Fruit fly (Drosophila melanogaster) whole organism, embryonic: Measurements from ENCODE around the gene CG18622.

Experiments used
- Atf6 ChIP-seq: fragments of 200-800 bp; sonication (Bioruptor generic); IDR thresholded peaks from 2 replicates; pipeline ENCODE4 v1.3.6; 2022; ENCODE audit warnings: missing biosample characterization, missing genetic modification characterization
- CG10366 ChIP-seq: fragments of 200-800 bp; sonication (Bioruptor generic); IDR thresholded peaks from 2 replicates; pipeline ENCODE4 v1.3.6; 2022; ENCODE audit warnings: missing biosample characterization, missing genetic modification characterization
- CG10959 ChIP-seq: fragments of 200-800 bp; sonication (Bioruptor generic); IDR thresholded peaks from 2 replicates; pipeline ENCODE4 v1.3.6; 2022; ENCODE audit warnings: missing biosample characterization, missing genetic modification characterization
- CG12104 ChIP-seq: fragments of 200-800 bp; sonication (Bioruptor generic); optimal IDR thresholded peaks from 3 replicates; lab custom pipeline; 2016; ENCODE audit warnings: missing biosample characterization, missing genetic modification characterization
- CG12659 ChIP-seq: fragments of 200-800 bp; sonication (Bioruptor generic); optimal IDR thresholded peaks from 3 replicates; lab custom pipeline; 2017; ENCODE audit warnings: mild to moderate bottlenecking, missing biosample characterization, missing genetic modification reagents, missing genetic modification characterization
- CG15601 ChIP-seq: fragments of 200-800 bp; sonication (Bioruptor generic); optimal IDR thresholded peaks from 3 replicates; lab custom pipeline; 2019; ENCODE audit warnings: missing biosample characterization, mild to moderate bottlenecking, missing genetic modification characterization, moderate library complexity
- CG1603 ChIP-seq: fragments of 200-800 bp; sonication (Bioruptor generic); optimal IDR thresholded peaks from 2 replicates; lab custom pipeline; 2019; ENCODE audit warnings: missing biosample characterization, mild to moderate bottlenecking, missing genetic modification characterization, moderate library complexity
- CG16779 ChIP-seq: fragments of 200-800 bp; sonication (Bioruptor generic); IDR thresholded peaks from 2 replicates; pipeline ENCODE4 v1.3.6; 2022; ENCODE audit warnings: missing biosample characterization, missing genetic modification characterization
- CG2199 ChIP-seq: fragments of 200-800 bp; sonication (Bioruptor generic); IDR thresholded peaks from 3 replicates; pipeline ENCODE4 v1.3.6; 2022; ENCODE audit warnings: missing biosample characterization, missing genetic modification characterization
- CG30431 ChIP-seq: fragments of 200-800 bp; sonication (Bioruptor generic); optimal IDR thresholded peaks from 2 replicates; lab custom pipeline; 2017; ENCODE audit warnings: missing biosample characterization, missing genetic modification characterization
- CG3163 ChIP-seq: fragments of 200-800 bp; sonication (Bioruptor generic); optimal IDR thresholded peaks from 3 replicates; lab custom pipeline; 2016; ENCODE audit warnings: missing biosample characterization, missing genetic modification characterization
- CG32532 ChIP-seq: fragments of 200-800 bp; sonication (Bioruptor generic); IDR thresholded peaks from 2 replicates; pipeline ENCODE4 v1.3.6; 2022; ENCODE audit warnings: missing biosample characterization, missing genetic modification characterization
- CG32767 ChIP-seq: fragments of 200-800 bp; sonication (Bioruptor generic); IDR thresholded peaks from 2 replicates; pipeline ENCODE4 v1.3.6; 2022; ENCODE audit warnings: missing biosample characterization, missing genetic modification characterization
- CG33213 ChIP-seq: fragments of 200-800 bp; sonication (Bioruptor generic); optimal IDR thresholded peaks from 3 replicates; lab custom pipeline; 2016; ENCODE audit warnings: missing biosample characterization, missing genetic modification characterization
- CG5245 ChIP-seq: fragments of 200-800 bp; sonication (Bioruptor generic); optimal IDR thresholded peaks from 3 replicates; lab custom pipeline; 2016; ENCODE audit warnings: missing biosample characterization, missing genetic modification characterization
- CG6254 ChIP-seq: fragments of 200-800 bp; sonication (Bioruptor generic); optimal IDR thresholded peaks from 3 replicates; lab custom pipeline; 2017; ENCODE audit warnings: mild to moderate bottlenecking, missing biosample characterization, missing genetic modification reagents, missing genetic modification characterization
- CG6654 ChIP-seq: fragments of 200-800 bp; sonication (Bioruptor generic); optimal IDR thresholded peaks from 2 replicates; lab custom pipeline; 2017; ENCODE audit warnings: missing biosample characterization, mild to moderate bottlenecking, missing genetic modification characterization
- CG6683 ChIP-seq: fragments of 200-800 bp; sonication (Bioruptor generic); optimal IDR thresholded peaks from 2 replicates; lab custom pipeline; 2017; ENCODE audit warnings: missing biosample characterization, mild to moderate bottlenecking, missing genetic modification characterization, missing genetic modification reagents
- CG6854 ChIP-seq: fragments of 200-800 bp; sonication (Bioruptor generic); optimal IDR thresholded peaks from 3 replicates; lab custom pipeline; 2017; ENCODE audit warnings: missing biosample characterization, mild to moderate bottlenecking, missing genetic modification characterization
- CG7372 ChIP-seq: fragments of 200-800 bp; sonication (Bioruptor generic); IDR thresholded peaks from 2 replicates; pipeline ENCODE4 v1.3.6; 2022; ENCODE audit warnings: missing biosample characterization, missing genetic modification characterization
- CG7928 ChIP-seq: fragments of 200-800 bp; sonication (Bioruptor generic); optimal IDR thresholded peaks from 2 replicates; lab custom pipeline; 2017; ENCODE audit warnings: missing biosample characterization, mild to moderate bottlenecking, missing genetic modification characterization
- CTCF ChIP-seq: fragments of 200-800 bp; sonication (Bioruptor generic); optimal IDR thresholded peaks from 2 replicates; lab custom pipeline; 2017; ENCODE audit warnings: missing biosample characterization, mild to moderate bottlenecking, missing genetic modification characterization, moderate library complexity
- Dip2 ChIP-seq: fragments of 200-800 bp; sonication (Bioruptor generic); IDR thresholded peaks from 2 replicates; pipeline ENCODE4 v1.3.6; 2022; ENCODE audit warnings: missing biosample characterization, missing genetic modification characterization
- E2f2 ChIP-seq: fragments of 200-800 bp; sonication (Bioruptor generic); IDR thresholded peaks from 2 replicates; pipeline ENCODE4 v1.3.6; 2022; ENCODE audit warnings: missing biosample characterization, missing genetic modification characterization
- Ets97D ChIP-seq: fragments of 200-800 bp; sonication (Bioruptor generic); optimal IDR thresholded peaks from 3 replicates; lab custom pipeline; 2016; ENCODE audit warnings: missing biosample characterization, missing genetic modification characterization
- Fer3 ChIP-seq: fragments of 200-800 bp; sonication (Bioruptor generic); optimal IDR thresholded peaks from 2 replicates; lab custom pipeline; 2018; ENCODE audit warnings: missing biosample characterization, mild to moderate bottlenecking, missing genetic modification characterization, moderate library complexity
- Gug ChIP-seq: fragments of 200-800 bp; sonication (Bioruptor generic); IDR thresholded peaks from 4 replicates; pipeline ENCODE4 v1.3.6; 2022; ENCODE audit warnings: missing biosample characterization, missing genetic modification characterization
- HLH3B ChIP-seq: fragments of 200-800 bp; sonication (Bioruptor generic); IDR thresholded peaks from 2 replicates; pipeline ENCODE4 v1.3.6; 2022; ENCODE audit warnings: missing biosample characterization, missing genetic modification characterization
- NC2β ChIP-seq: fragments of 200-800 bp; sonication (Bioruptor generic); optimal IDR thresholded peaks from 2 replicates; lab custom pipeline; 2016; ENCODE audit warnings: missing biosample characterization, missing genetic modification characterization
- NK7.1 ChIP-seq: fragments of 200-800 bp; sonication (Bioruptor generic); optimal IDR thresholded peaks from 3 replicates; lab custom pipeline; 2016; ENCODE audit warnings: missing biosample characterization, missing genetic modification characterization
- Oli ChIP-seq: fragments of 200-800 bp; sonication (Bioruptor generic); optimal IDR thresholded peaks from 2 replicates; lab custom pipeline; 2018; ENCODE audit warnings: missing biosample characterization, mild to moderate bottlenecking, missing genetic modification characterization, moderate library complexity
- Rfx ChIP-seq: fragments of 200-800 bp; sonication (Bioruptor generic); IDR thresholded peaks from 2 replicates; pipeline ENCODE4 v1.3.6; 2022; ENCODE audit warnings: missing biosample characterization, missing genetic modification characterization
- TFAM ChIP-seq: fragments of 200-800 bp; sonication (Bioruptor generic); optimal IDR thresholded peaks from 2 replicates; lab custom pipeline; 2017; ENCODE audit warnings: missing biosample characterization, missing genetic modification characterization, inconsistent platforms
- Tbp ChIP-seq: fragments of >200 bp; optimal IDR thresholded peaks from 2 replicates; lab custom pipeline; 2018; ENCODE audit warnings: missing biosample characterization, missing genetic modification characterization
- ara ChIP-seq: fragments of 200-800 bp; sonication (Bioruptor generic); IDR thresholded peaks from 2 replicates; pipeline ENCODE4 v1.3.6; 2022; ENCODE audit warnings: missing biosample characterization, missing genetic modification characterization
- ash1 ChIP-seq: fragments of 200-800 bp; sonication (Bioruptor generic); optimal IDR thresholded peaks from 2 replicates; lab custom pipeline; 2018; ENCODE audit warnings: missing biosample characterization, mild to moderate bottlenecking, missing genetic modification characterization
- az2 ChIP-seq: fragments of 200-800 bp; sonication (Bioruptor generic); optimal IDR thresholded peaks from 3 replicates; lab custom pipeline; 2016; ENCODE audit warnings: missing biosample characterization, missing genetic modification characterization
- bigmax ChIP-seq: fragments of 200-800 bp; sonication (Bioruptor generic); optimal IDR thresholded peaks from 2 replicates; lab custom pipeline; 2018; ENCODE audit warnings: missing biosample characterization, mild to moderate bottlenecking, missing genetic modification characterization
- cad ChIP-seq: fragments of >200 bp; optimal IDR thresholded peaks from 2 replicates; lab custom pipeline; 2017; ENCODE audit warnings: missing biosample characterization, missing genetic modification characterization
- chinmo ChIP-seq: fragments of 200-800 bp; sonication (Bioruptor generic); IDR thresholded peaks from 4 replicates; pipeline ENCODE4 v1.3.6; 2022; ENCODE audit warnings: missing biosample characterization, missing genetic modification characterization; ENCODE audit not compliant: partially characterized antibody
- corto ChIP-seq: fragments of 200-800 bp; sonication (Bioruptor generic); optimal IDR thresholded peaks from 2 replicates; lab custom pipeline; 2016; ENCODE audit warnings: missing biosample characterization, mild to moderate bottlenecking, missing genetic modification characterization, moderate library complexity
- en ChIP-seq: fragments of 200-800 bp; sonication (Bioruptor generic); optimal IDR thresholded peaks from 2 replicates; lab custom pipeline; 2016; ENCODE audit warnings: missing biosample characterization, missing genetic modification characterization
- gce ChIP-seq: fragments of 200-800 bp; sonication (Bioruptor generic); IDR thresholded peaks from 3 replicates; pipeline ENCODE4 v1.3.6; 2022; ENCODE audit warnings: missing biosample characterization, missing genetic modification characterization
- grau ChIP-seq: fragments of 200-800 bp; optimal IDR thresholded peaks from 3 replicates; lab custom pipeline; 2019; ENCODE audit warnings: missing biosample characterization, mild to moderate bottlenecking, missing genetic modification characterization, moderate library complexity
- nerfin-1 ChIP-seq: fragments of 200-800 bp; sonication (Bioruptor generic); optimal IDR thresholded peaks from 3 replicates; lab custom pipeline; 2019; ENCODE audit warnings: missing biosample characterization, mild to moderate bottlenecking, missing genetic modification characterization, moderate library complexity
- pita ChIP-seq: fragments of 200-800 bp; sonication (Bioruptor generic); optimal IDR thresholded peaks from 2 replicates; lab custom pipeline; 2017; ENCODE audit warnings: missing biosample characterization, mild to moderate bottlenecking, missing genetic modification characterization
- sd ChIP-seq: fragments of 200-800 bp; sonication (Bioruptor generic); optimal IDR thresholded peaks from 3 replicates; lab custom pipeline; 2018; ENCODE audit warnings: missing biosample characterization, mild to moderate bottlenecking, missing genetic modification characterization, moderate library complexity
- seq ChIP-seq: fragments of 200-800 bp; sonication (Bioruptor generic); IDR thresholded peaks from 2 replicates; pipeline ENCODE4 v1.3.6; 2022; ENCODE audit warnings: missing biosample characterization, missing genetic modification characterization
- shn ChIP-seq: fragments of 200-800 bp; sonication (Bioruptor generic); optimal IDR thresholded peaks from 3 replicates; lab custom pipeline; 2016; ENCODE audit warnings: missing biosample characterization, missing genetic modification characterization
- sima ChIP-seq: fragments of 200-800 bp; sonication (Bioruptor generic); optimal IDR thresholded peaks from 2 replicates; lab custom pipeline; 2016; ENCODE audit warnings: missing biosample characterization, missing genetic modification characterization
- sr ChIP-seq: fragments of 200-800 bp; sonication (Bioruptor generic); IDR thresholded peaks from 3 replicates; pipeline ENCODE4 v1.3.6; 2022; ENCODE audit warnings: missing biosample characterization, missing genetic modification characterization
- trem ChIP-seq: fragments of 200-800 bp; optimal IDR thresholded peaks from 3 replicates; lab custom pipeline; 2019; ENCODE audit warnings: missing biosample characterization, mild to moderate bottlenecking, missing genetic modification characterization, moderate library complexity
- vfl ChIP-seq: fragments of 200-800 bp; sonication (Bioruptor generic); optimal IDR thresholded peaks from 2 replicates; lab custom pipeline; 2016; ENCODE audit warnings: missing biosample characterization, missing genetic modification characterization

Gene CG18622

dm6 chr3R:16984221-16984620 is 3.3 kb downstream of the CG18622 start:
- TF ChIP-seq sima (GFP tag; lab: Kevin White, UChicago) (no peak), shn (no peak), NC2β (GFP tag; lab: Kevin White, UChicago) (no peak), az2 (GFP tag; lab: Kevin White, UChicago) (no peak), CG33213 (GFP tag; lab: Kevin White, UChicago) (no peak), Ets97D (GFP tag; lab: Kevin White, UChicago) (no peak), TFAM (GFP tag; lab: Kevin White, UChicago) (no peak), CG6683 (GFP tag; lab: Kevin White, UChicago) (no peak), CTCF (GFP tag; lab: Kevin White, UChicago) (peak; percentile 20), ash1 (GFP tag; lab: Kevin White, UChicago) (no peak), CG15601 (tag; lab: Kevin White, UChicago) (peak; percentile 98), vfl (GFP tag; lab: Kevin White, UChicago) (no peak), sd (tag; lab: Kevin White, UChicago) (no peak), CG16779 (GFP tag; lab: Robert Waterston, UW) (no peak), Gug (GFP tag; lab: Robert Waterston, UW) (no peak), CG30431 (GFP tag; lab: Kevin White, UChicago) (no peak), trem (tag; lab: Kevin White, UChicago) (no peak), CG6654 (GFP tag; lab: Kevin White, UChicago) (no peak), grau (tag; lab: Kevin White, UChicago) (no peak), en (no peak), CG2199 (peak; percentile 13; the same call in 1 of the 3 replicates)

- TF ChIP-seq ara (GFP tag; lab: Robert Waterston, UW) = no peak
- TF ChIP-seq CG32767 (GFP tag; lab: Robert Waterston, UW) = no peak
- no peak for TF ChIP-seq HLH3B (GFP tag; lab: Robert Waterston, UW)
- TF ChIP-seq E2f2 (GFP tag; lab: Robert Waterston, UW) = no peak
- no peak for TF ChIP-seq Tbp (GFP tag; lab: Kevin White, UChicago)
- no peak for TF ChIP-seq NK7.1
- TF ChIP-seq bigmax (GFP tag; lab: Kevin White, UChicago) = no peak
- TF ChIP-seq CG6254 = no peak
- TF ChIP-seq Dip2 (GFP tag; lab: Robert Waterston, UW) = no peak
- TF ChIP-seq CG12659 (GFP tag; lab: Kevin White, UChicago) = no peak
- TF ChIP-seq CG6854 (GFP tag; lab: Kevin White, UChicago) = no peak
- TF ChIP-seq CG7928 (GFP tag; lab: Kevin White, UChicago) = no peak
- no peak for TF ChIP-seq cad (GFP tag; lab: Kevin White, UChicago)
- TF ChIP-seq CG1603 (tag; lab: Kevin White, UChicago) = no peak
- no peak for TF ChIP-seq corto (GFP tag; lab: Kevin White, UChicago)
- no peak for TF ChIP-seq Fer3
- 0 out of 4 replicates have a peak, but pooled peaks have one; percentile 13 for TF ChIP-seq chinmo
- TF ChIP-seq sr = no peak
- no peak for TF ChIP-seq CG7372 (GFP tag; lab: Robert Waterston, UW)
- no peak for TF ChIP-seq Oli (tag; lab: Kevin White, UChicago)
- TF ChIP-seq CG12104 (GFP tag; lab: Kevin White, UChicago) = no peak
- TF ChIP-seq vfl (GFP tag; lab: Kevin White, UChicago) = no peak
- TF ChIP-seq pita (GFP tag; lab: Kevin White, UChicago) = no peak
- no peak for TF ChIP-seq CG3163 (GFP tag; lab: Kevin White, UChicago)
- TF ChIP-seq trem (tag; lab: Kevin White, UChicago) = no peak
- peak; percentile 12; the same call in 1 of the 2 replicates for TF ChIP-seq Rfx
- no peak for TF ChIP-seq CG5245 (GFP tag; lab: Kevin White, UChicago)
- no peak for TF ChIP-seq Atf6 (GFP tag; lab: Robert Waterston, UW)
- no peak for TF ChIP-seq gce (GFP tag; lab: Robert Waterston, UW)
- TF ChIP-seq nerfin-1 (tag; lab: Kevin White, UChicago) = no peak
- peak; percentile 94 for TF ChIP-seq seq (GFP tag; lab: Robert Waterston, UW)
- no peak for TF ChIP-seq CG32532 (GFP tag; lab: Robert Waterston, UW)
- TF ChIP-seq CG10366 = no peak
- TF ChIP-seq CG10959 = no peak
These were observed 4.5 kb downstream of the CG18622 start for dm6 chr3R:16983001-16983400.
